Worm (Caenorhabditis elegans): ENCODE data around the gene ttr-50.

DNA sequence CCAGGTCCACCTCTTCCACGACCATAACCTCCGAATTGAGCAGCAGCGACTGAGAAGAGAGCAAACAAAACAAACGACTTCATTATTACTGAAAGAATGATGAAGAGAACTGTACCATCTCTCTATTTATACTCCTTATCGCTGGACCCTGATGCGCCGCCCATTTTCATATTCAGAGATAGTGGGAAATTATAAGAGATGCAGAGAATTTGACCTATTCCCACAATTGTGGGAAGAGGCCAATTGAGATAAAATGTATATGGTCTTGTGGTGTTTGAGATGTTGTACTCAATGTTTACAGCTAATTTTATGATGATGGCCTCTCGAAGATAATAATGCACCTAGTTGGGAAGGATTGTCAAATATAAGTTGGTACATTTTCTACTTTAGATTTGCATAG, at the start of gene ttr-50:
- TF ChIP-seq lin-13 (tag; optimal IDR thresholded peaks at IDR 0.05), result no peak
- TF ChIP-seq pha-4 (tag; optimal IDR thresholded peaks at IDR 0.05), result no peak
- no peak for TF ChIP-seq snpc-4 (tag; optimal IDR thresholded peaks at IDR 0.05)
- no peak for TF ChIP-seq mls-2 (tag; optimal IDR thresholded peaks at IDR 0.05)
- TF ChIP-seq nhr-28 (tag; optimal IDR thresholded peaks at IDR 0.05), result no peak
- no peak for TF ChIP-seq sptf-1 (tag; optimal IDR thresholded peaks at IDR 0.05)
- TF ChIP-seq unc-62 (GFP tag; optimal IDR thresholded peaks at IDR 0.05), result no peak
- TF ChIP-seq mep-1 (tag; optimal IDR thresholded peaks at IDR 0.05), result no peak
- TF ChIP-seq blmp-1 (tag; optimal IDR thresholded peaks at IDR 0.05), result no peak
